Worm (Caenorhabditis elegans): ENCODE data around the gene grl-10.

Gene grl-10

DNA sequence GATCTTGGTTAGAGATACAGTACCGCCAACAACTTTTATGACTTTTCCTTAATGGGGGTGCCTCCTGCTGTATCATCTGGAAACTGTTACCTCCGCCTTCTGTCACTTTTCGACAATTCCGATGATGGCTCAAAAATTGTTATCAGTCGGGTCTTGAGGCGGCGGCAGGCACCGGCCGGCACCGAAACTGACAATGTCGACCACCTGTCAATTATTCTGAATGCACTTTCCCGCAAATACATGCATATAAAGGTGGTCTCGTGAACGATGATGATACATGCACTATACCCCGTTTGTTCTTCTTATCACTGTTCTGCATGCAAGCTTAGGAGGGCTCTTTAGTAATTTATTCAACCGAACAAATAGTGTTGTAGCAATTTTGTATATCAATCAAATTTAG, 30.3 kb upstream of the grl-10 start (continued):
- TF ChIP-seq mxl-3 (GFP tag; optimal IDR thresholded peaks at IDR 0.05) (peak; percentile 49), Y105C5A.15 (GFP tag; IDR thresholded peaks at IDR 0.05) (no peak), rbr-2 (tag; optimal IDR thresholded peaks at IDR 0.05) (no peak), ama-1 (optimal IDR thresholded peaks at IDR 0.05) (no peak), hif-1 (tag; optimal IDR thresholded peaks at IDR 0.05) (peak in 1 of 2 experiments; percentile 12), ceh-32 (tag; optimal IDR thresholded peaks at IDR 0.05; ENCODE audit: poor library complexity) (no peak), unc-39 (tag; optimal IDR thresholded peaks at IDR 0.05) (no peak), hmg-1.1 (GFP tag; IDR thresholded peaks at IDR 0.05) (no peak), mes-2 (tag; optimal IDR thresholded peaks at IDR 0.05; ENCODE audit: poor library complexity, severe bottlenecking) (peak; percentile 29), ZK337.2 (GFP tag; IDR thresholded peaks at IDR 0.05) (no peak), dmd-6 (GFP tag; IDR thresholded peaks at IDR 0.05) (peak; percentile 99), Y5F2A.4 (GFP tag; optimal IDR thresholded peaks at IDR 0.05) (no peak), F37D6.2 (tag; optimal IDR thresholded peaks at IDR 0.05) (no peak), nhr-48 (tag; optimal IDR thresholded peaks at IDR 0.05) (peak; percentile 88), nhr-6 (tag; optimal IDR thresholded peaks at IDR 0.05) (no peak), nhr-102 (tag; optimal IDR thresholded peaks at IDR 0.05) (peak; percentile 85), unc-130 (GFP tag; optimal IDR thresholded peaks at IDR 0.05) (no peak), lin-1 (GFP tag; IDR thresholded peaks at IDR 0.05) (peak; percentile 94), ceh-82 (tag; optimal IDR thresholded peaks at IDR 0.05) (no peak), arid-1 (GFP tag; conservative IDR thresholded peaks at IDR 0.05) (no peak), mdt-29 (GFP tag; IDR thresholded peaks at IDR 0.05) (peak; percentile 63; the same call in 1 of the 2 replicates), nhr-111 (GFP tag; optimal IDR thresholded peaks at IDR 0.05) (no peak), ZK546.5 (tag; optimal IDR thresholded peaks at IDR 0.05) (no peak), daf-19 (GFP tag; conservative IDR thresholded peaks at IDR 0.05) (no peak), ztf-11 (tag; optimal IDR thresholded peaks at IDR 0.05) (no peak), hlh-11 (tag; optimal IDR thresholded peaks at IDR 0.05) (peak; percentile 97), nhr-10 (tag; optimal IDR thresholded peaks at IDR 0.05) (no peak), F44E2.7 (GFP tag; IDR thresholded peaks at IDR 0.05) (no peak), zag-1 (tag; optimal IDR thresholded peaks at IDR 0.05) (no peak), lim-7 (GFP tag; IDR thresholded peaks at IDR 0.05) (no peak), R02D3.7 (tag; optimal IDR thresholded peaks at IDR 0.05) (no peak), zip-11 (GFP tag; IDR thresholded peaks at IDR 0.05) (no peak), unc-62 (GFP tag; optimal IDR thresholded peaks at IDR 0.05 in 1 of 2) (peak in 1 of 2 experiments; percentile 96), unc-62 (tag; optimal IDR thresholded peaks at IDR 0.05) (no peak), ces-1 (GFP tag; optimal IDR thresholded peaks at IDR 0.05) (no peak), T26A8.4 (GFP tag; IDR thresholded peaks at IDR 0.05) (0 out of 2 replicates have a peak, but pooled peaks have one; percentile 47), nhr-41 (GFP tag; IDR thresholded peaks at IDR 0.05) (peak; percentile 54; the same call in 1 of the 2 replicates), F26F4.8 (GFP tag; conservative IDR thresholded peaks at IDR 0.05) (no peak), T20F7.1 (GFP tag; optimal IDR thresholded peaks at IDR 0.05) (peak; percentile 37), lsy-2 (tag; optimal IDR thresholded peaks at IDR 0.05) (peak in 1 of 2 experiments; percentile 8), nhr-42 (GFP tag; IDR thresholded peaks at IDR 0.05) (no peak), egl-27 (tag; optimal IDR thresholded peaks at IDR 0.05) (no peak), daf-16 (GFP tag; optimal IDR thresholded peaks at IDR 0.05) (peak in 1 of 2 experiments; percentile 69), daf-16 (tag; optimal IDR thresholded peaks at IDR 0.05) (peak; percentile 89), lin-39 (tag; optimal IDR thresholded peaks at IDR 0.05) (no peak), tag-97 (GFP tag; IDR thresholded peaks at IDR 0.05) (no peak)
